Worm (Caenorhabditis elegans) whole organism, L3 larva: ENCODE measurements around the gene tba-8.

Source experiments
- ama-1 ChIP-seq: fragments of 150-350 bp; optimal IDR thresholded peaks from 2 replicates; lab custom pipeline; 2018
- ceh-82 ChIP-seq: fragments of 150-350 bp; optimal IDR thresholded peaks from 2 replicates; lab custom pipeline; 2014; ENCODE audit warnings: missing biosample characterization, missing genetic modification characterization
- egl-5 ChIP-seq: fragments of 150-350 bp; optimal IDR thresholded peaks from 2 replicates; lab custom pipeline; 2017; ENCODE audit warnings: missing biosample characterization, missing genetic modification reagents, missing genetic modification characterization, inconsistent platforms
- elt-3 ChIP-seq, 3 experiments: fragments of 150-350 bp in 1 of 3; sonication (generic microtip) in 2 of 3; optimal IDR thresholded peaks; 2 replicates in 2 of 3; 4 replicates in 1 of 3; lab custom pipeline; 2014 to 2017; ENCODE audit warnings: missing biosample characterization in 3 of 3, missing genetic modification characterization in 3 of 3
- nfya-1 ChIP-seq: sonication (generic microtip); optimal IDR thresholded peaks from 2 replicates; lab custom pipeline; 2017; ENCODE audit warnings: missing genetic modification characterization, mild to moderate bottlenecking, missing compliant biosample characterization, antibody characterized with exemption, moderate library complexity; ENCODE audit not compliant: insufficient read depth

DNA sequence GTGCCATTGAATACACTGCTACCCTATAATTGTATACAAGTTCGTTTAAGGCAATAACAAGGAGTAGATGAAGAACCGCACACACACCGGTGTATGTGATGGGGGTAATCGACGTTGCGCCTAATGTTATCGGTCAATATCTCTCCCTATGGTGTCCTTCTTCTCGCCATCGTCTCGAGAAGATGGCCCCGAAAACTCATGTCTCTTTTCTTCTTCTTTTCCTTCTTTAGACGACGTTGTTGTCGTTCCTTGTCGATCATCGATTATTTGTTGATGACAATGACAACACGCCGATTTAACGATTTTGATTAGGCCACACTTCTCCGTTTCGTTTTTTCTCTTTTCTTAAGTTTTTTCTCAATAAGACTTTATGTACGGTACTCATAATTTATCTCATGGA is 49.0 kb downstream of the tba-8 start:
- TF ChIP-seq nfya-1 (tag; lab: Kevin White, UChicago) (no peak), ama-1 (no peak), elt-3 (tag; optimal IDR thresholded peaks at IDR 0.05; lab: Kevin White, UChicago) (no peak), egl-5 (no peak), ceh-82 (tag; lab: Kevin White, UChicago) (no peak)
